Worm (Caenorhabditis elegans): ENCODE measurements around the gene srt-20.
"Not testable (repeated sequence)": the region's sequence is repeated elsewhere in the genome, so short reads cannot be mapped to it uniquely, and the experiment has no call there.

srt-20 gene

DNA sequence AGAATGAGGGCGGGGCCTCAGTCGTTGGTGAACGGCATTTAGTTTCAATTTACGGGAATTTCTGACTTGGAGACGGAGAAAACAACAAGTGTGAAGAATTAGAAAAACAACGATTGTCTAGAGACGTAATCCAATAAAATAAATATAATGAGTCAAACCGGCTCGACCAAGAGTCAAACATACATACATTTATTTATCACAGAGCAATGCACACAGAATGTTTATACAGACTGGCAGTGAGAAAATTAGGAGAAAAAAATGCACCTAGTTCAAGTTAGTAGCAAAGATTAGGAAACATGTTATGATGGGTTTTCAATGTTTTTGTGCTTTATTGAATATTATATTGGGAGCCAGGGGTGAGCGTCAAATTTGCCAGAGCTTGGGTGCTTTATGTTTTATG lies at the start of gene srt-20:
Gene srt-20 (minus strand): TSS at position 101 of the 400 bp plus-strand sequence.
- TF ChIP-seq nhr-12, tbx-2, aly-2 (tag; optimal IDR thresholded peaks at IDR 0.05): not testable (repeated sequence)

DNA sequence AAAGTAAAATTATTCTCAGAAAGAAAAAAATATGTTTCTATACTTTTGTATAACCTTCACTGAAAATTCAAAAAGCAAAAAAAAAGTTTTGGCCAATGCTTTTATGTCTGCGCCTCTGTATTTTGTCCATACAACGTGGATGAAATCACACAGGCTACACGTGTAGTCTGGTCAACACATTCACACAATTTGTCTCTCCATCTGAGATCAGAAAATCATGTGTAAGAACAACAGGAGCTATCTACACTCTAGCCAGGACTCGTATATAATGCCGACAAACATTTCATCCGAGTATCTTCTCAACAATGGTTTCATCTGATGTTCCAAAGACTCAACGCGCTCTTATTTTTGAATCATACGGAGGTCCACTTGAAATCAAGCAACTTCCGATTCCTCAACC lies 48.2 kb upstream of the srt-20 start, which contains the start of gene D2063.1:
Gene D2063.1 (plus strand): TSS at position 281 of the 400 bp plus-strand sequence.
- TF ChIP-seq nhr-43 (tag; optimal IDR thresholded peaks at IDR 0.05; ENCODE audit: poor library complexity, severe bottlenecking) (no peak), ceh-16 (tag; optimal IDR thresholded peaks at IDR 0.05) (no peak), pqm-1 (tag; optimal IDR thresholded peaks at IDR 0.05) (no peak), snpc-4 (tag; optimal IDR thresholded peaks at IDR 0.05) (no peak), lin-15B (tag; optimal IDR thresholded peaks at IDR 0.05) (no peak), nhr-11 (tag; optimal IDR thresholded peaks at IDR 0.05) (peak; percentile 51), egl-5 (tag; optimal IDR thresholded peaks at IDR 0.05) (no peak)

DNA sequence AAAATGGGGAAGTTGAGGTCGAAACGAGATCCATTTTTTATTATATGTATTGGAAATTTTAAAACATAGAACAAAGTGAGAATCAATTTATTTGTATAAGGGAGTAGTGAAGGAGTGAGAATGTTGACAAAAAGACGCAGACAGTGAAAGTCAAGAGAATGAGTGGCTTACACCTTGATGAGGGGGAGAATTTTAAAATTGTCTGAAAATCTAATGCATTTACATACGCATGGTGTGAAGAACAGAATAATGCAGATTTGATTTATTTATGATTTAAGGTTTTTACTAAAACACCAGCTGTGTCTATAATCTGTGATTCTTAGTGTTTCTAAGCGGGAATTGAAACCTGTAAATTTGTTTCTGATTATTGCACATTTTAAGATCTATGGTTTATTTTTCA lies 46.8 kb upstream of the srt-20 start, which contains the start of gene nhr-125:
Gene nhr-125 (minus strand): TSS at position 101 of the 400 bp plus-strand sequence.
- TF ChIP-seq pha-4 (tag; optimal IDR thresholded peaks at IDR 0.05) (peak; percentile 56), ztf-11 (tag; optimal IDR thresholded peaks at IDR 0.05) (no peak), egl-27 (tag; optimal IDR thresholded peaks at IDR 0.05) (no peak), tbx-2 (tag; optimal IDR thresholded peaks at IDR 0.05) (no peak), elt-2 (tag; optimal IDR thresholded peaks at IDR 0.05) (no peak)

DNA sequence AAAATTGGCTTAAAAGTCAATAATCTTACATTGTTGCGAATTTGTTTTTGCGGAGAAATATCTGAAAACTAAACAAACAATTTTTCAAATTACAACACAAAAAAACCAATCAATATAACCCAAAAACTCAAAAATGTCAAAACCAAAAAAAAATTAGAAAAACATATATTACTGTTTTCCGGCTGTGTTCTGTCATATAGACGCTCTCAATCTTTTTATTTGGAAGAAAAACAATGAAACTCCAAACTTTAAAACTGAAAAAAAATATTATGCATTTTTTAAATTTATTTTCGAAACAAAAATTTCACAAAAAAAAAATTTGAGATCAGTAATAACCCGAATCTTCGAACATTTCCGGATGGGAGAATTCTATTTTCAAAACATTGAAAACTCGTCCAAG lies 44.1 kb upstream of the srt-20 start, which contains the start of gene R02D1.2:
Gene R02D1.2 (minus strand): TSS at position 101 of the 400 bp plus-strand sequence.
- TF ChIP-seq egl-27 (tag; optimal IDR thresholded peaks at IDR 0.05) (no peak), R02D3.7 (tag; optimal IDR thresholded peaks at IDR 0.05) (no peak), nhr-25 (tag; optimal IDR thresholded peaks at IDR 0.05) (no peak), nhr-12 (tag; optimal IDR thresholded peaks at IDR 0.05) (no peak), sea-2 (GFP tag; optimal IDR thresholded peaks at IDR 0.05) (no peak), elt-1 (tag; optimal IDR thresholded peaks at IDR 0.05) (no peak), zag-1 (tag; optimal IDR thresholded peaks at IDR 0.05) (no peak), nhr-77 (tag; optimal IDR thresholded peaks at IDR 0.05) (no peak), ceh-82 (tag; optimal IDR thresholded peaks at IDR 0.05) (no peak), nhr-43 (tag; optimal IDR thresholded peaks at IDR 0.05; ENCODE audit: poor library complexity, severe bottlenecking) (no peak)

DNA sequence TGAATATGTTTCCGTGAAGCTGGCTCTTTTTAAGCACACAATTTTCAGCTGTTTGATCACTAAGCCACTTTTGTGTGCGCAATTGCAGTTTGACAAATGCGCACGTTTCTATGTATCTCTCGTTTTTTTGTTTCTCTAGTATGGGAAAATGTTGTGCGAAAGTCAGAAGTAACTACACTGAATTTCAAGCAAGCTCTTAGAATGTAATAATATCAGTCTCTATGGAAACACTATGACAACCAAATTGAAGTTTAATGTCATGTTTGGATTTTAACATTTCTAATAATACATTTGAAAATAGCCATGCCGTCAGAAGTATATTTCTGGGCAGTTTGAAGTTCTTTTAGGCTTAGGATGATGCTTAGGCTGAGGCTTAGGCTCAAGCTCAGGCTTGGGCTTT lies 41.2 kb upstream of the srt-20 start, which contains the start of gene ZC132.9:
Gene ZC132.9 (minus strand): TSS at position 101 of the 400 bp plus-strand sequence.
- TF ChIP-seq ZK546.5 (tag; optimal IDR thresholded peaks at IDR 0.05) (no peak), ceh-82 (tag; optimal IDR thresholded peaks at IDR 0.05) (no peak), ceh-28 (tag; optimal IDR thresholded peaks at IDR 0.05) (no peak), hmg-11 (tag; optimal IDR thresholded peaks at IDR 0.05) (no peak), eor-1 (tag; optimal IDR thresholded peaks at IDR 0.05) (no peak), aly-2 (tag; optimal IDR thresholded peaks at IDR 0.05) (no peak), zag-1 (tag; optimal IDR thresholded peaks at IDR 0.05) (no peak), nhr-76 (tag; optimal IDR thresholded peaks at IDR 0.05) (no peak), lin-39 (tag; optimal IDR thresholded peaks at IDR 0.05) (no peak), nhr-11 (tag; optimal IDR thresholded peaks at IDR 0.05) (no peak), nhr-43 (tag; optimal IDR thresholded peaks at IDR 0.05; ENCODE audit: poor library complexity, severe bottlenecking) (no peak), nhr-12 (tag; optimal IDR thresholded peaks at IDR 0.05) (no peak), jun-1 (tag; optimal IDR thresholded peaks at IDR 0.05) (no peak), egl-27 (tag; optimal IDR thresholded peaks at IDR 0.05) (no peak), ceh-16 (tag; optimal IDR thresholded peaks at IDR 0.05) (no peak), tbx-2 (tag; optimal IDR thresholded peaks at IDR 0.05) (no peak), R02D3.7 (tag; optimal IDR thresholded peaks at IDR 0.05) (no peak), elt-1 (tag; optimal IDR thresholded peaks at IDR 0.05) (no peak), nhr-237 (tag; optimal IDR thresholded peaks at IDR 0.05) (no peak), pqm-1 (tag; optimal IDR thresholded peaks at IDR 0.05) (no peak)

DNA sequence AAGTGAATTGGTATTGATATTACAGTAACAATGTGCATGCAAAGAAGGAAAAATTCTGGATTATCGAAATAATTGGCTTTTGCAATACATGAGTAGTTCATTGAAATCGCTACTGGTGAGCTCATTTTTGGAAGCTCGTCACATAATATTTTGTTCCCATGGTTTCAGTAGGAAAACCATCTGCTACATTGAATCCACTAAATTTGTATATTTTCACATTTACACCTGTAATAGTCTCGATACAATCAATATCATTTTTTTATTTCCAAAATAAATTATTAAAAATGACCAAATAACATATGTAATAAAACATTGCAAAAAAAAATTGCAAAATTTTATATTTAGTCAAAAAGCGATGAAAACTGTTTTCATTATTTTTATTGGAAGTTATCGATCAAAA lies 36.4 kb upstream of the srt-20 start, which contains the start of gene srh-192:
Gene srh-192 (minus strand): TSS at position 101 of the 400 bp plus-strand sequence.
- TF ChIP-seq nhr-43 (tag; optimal IDR thresholded peaks at IDR 0.05; ENCODE audit: poor library complexity, severe bottlenecking) (no peak), ztf-11 (tag; optimal IDR thresholded peaks at IDR 0.05) (no peak), ceh-9 (tag; optimal IDR thresholded peaks at IDR 0.05) (no peak), lin-15B (tag; optimal IDR thresholded peaks at IDR 0.05) (no peak), pha-4 (tag; optimal IDR thresholded peaks at IDR 0.05) (no peak), tbx-2 (tag; optimal IDR thresholded peaks at IDR 0.05) (no peak), nhr-23 (tag; optimal IDR thresholded peaks at IDR 0.05) (no peak), elt-1 (tag; optimal IDR thresholded peaks at IDR 0.05) (no peak), fkh-10 (GFP tag; optimal IDR thresholded peaks at IDR 0.05) (no peak), elt-3 (tag; optimal IDR thresholded peaks at IDR 0.05) (no peak), ztf-4 (tag; optimal IDR thresholded peaks at IDR 0.05) (no peak), skn-1 (tag; optimal IDR thresholded peaks at IDR 0.05) (no peak), nhr-67 (tag; optimal IDR thresholded peaks at IDR 0.05) (no peak), ceh-82 (tag; optimal IDR thresholded peaks at IDR 0.05) (no peak), hmg-11 (tag; optimal IDR thresholded peaks at IDR 0.05) (no peak), nhr-237 (tag; optimal IDR thresholded peaks at IDR 0.05) (no peak), nhr-77 (tag; optimal IDR thresholded peaks at IDR 0.05) (no peak), nhr-11 (tag; optimal IDR thresholded peaks at IDR 0.05) (no peak), zag-1 (tag; optimal IDR thresholded peaks at IDR 0.05) (no peak), mdl-1 (tag; optimal IDR thresholded peaks at IDR 0.05) (no peak)

Data from whole organism, L3 larva.